Worm (Caenorhabditis elegans): ENCODE data around the gene madf-8.
A peak's percentile ranks its signal among the peaks of the same experiment; 100 is the strongest.

ce11 chrIII:3650677-3651315 is at the start of gene madf-8, which contains the start of gene gsr-1:
- TF ChIP-seq ZK546.5 (tag; optimal IDR thresholded peaks at IDR 0.05) (no peak), nhr-6 (tag; optimal IDR thresholded peaks at IDR 0.05) (no peak), lsy-2 (tag; optimal IDR thresholded peaks at IDR 0.05) (peak; percentile 24 to 74), blmp-1 (tag; optimal IDR thresholded peaks at IDR 0.05; ENCODE audit: insufficient read depth) (no peak), ceh-16 (tag; optimal IDR thresholded peaks at IDR 0.05) (no peak), unc-55 (GFP tag; optimal IDR thresholded peaks at IDR 0.05) (peak; percentile 71), snpc-4 (tag; optimal IDR thresholded peaks at IDR 0.05) (no peak)

Data from whole organism, L2 larva.